Worm (Caenorhabditis elegans) whole organism, L1 larva: ENCODE data around the gene set-30.

ENCODE experiments used
- ceh-82 ChIP-seq, 3 experiments: fragments of 150-350 bp in 1 of 3; sonication (generic microtip) in 2 of 3; optimal IDR thresholded peaks; 2 replicates each; lab custom pipeline; 2014 to 2017; ENCODE audit warnings: missing biosample characterization in 3 of 3, missing genetic modification characterization in 3 of 3
- efl-1 ChIP-seq, 4 experiments: fragments of 150-350 bp; optimal IDR thresholded peaks in 3 of 4; peaks in 1 of 4; 1 replicate in 1 of 4; 2 replicates in 3 of 4; lab custom pipeline; 2014; ENCODE audit warnings: missing biosample characterization in 2 of 4, missing genetic modification characterization in 2 of 4, missing genetic modification reagents in 2 of 4
- lin-13 ChIP-seq: fragments of 150-350 bp; optimal IDR thresholded peaks from 2 replicates; lab custom pipeline; 2014; ENCODE audit warnings: missing biosample characterization, missing genetic modification reagents, missing genetic modification characterization
- nhr-12 ChIP-seq: sonication (generic microtip); optimal IDR thresholded peaks from 2 replicates; lab custom pipeline; 2017; ENCODE audit warnings: missing biosample characterization, missing genetic modification characterization
- unc-62 ChIP-seq: fragments of 150-350 bp; optimal IDR thresholded peaks from 2 replicates; lab custom pipeline; 2014; ENCODE audit warnings: missing biosample characterization, missing genetic modification reagents, missing genetic modification characterization

DNA sequence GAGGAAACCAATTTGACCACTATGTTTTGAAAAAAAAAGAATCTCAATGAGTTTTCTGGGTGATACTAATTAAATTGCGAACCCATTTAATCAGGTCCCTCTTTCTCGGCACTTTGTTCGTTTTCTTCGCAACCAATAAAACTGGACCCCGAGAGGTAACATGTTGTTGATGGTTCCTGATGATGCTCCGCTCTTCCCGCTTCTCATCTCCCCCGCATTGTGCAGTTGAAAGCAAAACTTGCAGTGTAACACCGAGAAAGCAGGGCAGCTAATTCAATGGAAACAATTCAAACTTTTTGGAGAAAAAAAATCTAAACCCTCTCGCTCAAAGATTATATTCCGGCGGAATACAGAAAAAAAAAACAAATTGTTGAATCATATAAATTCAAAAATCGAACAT is 39.6 kb upstream of the set-30 start:
- TF ChIP-seq ceh-82 (tag; optimal IDR thresholded peaks at IDR 0.05; lab: Kevin White, UChicago) (no peak), lin-13 (GFP tag; lab: Kevin White, UChicago) (no peak), nhr-12 (tag; lab: Kevin White, UChicago) (no peak), unc-62 (GFP tag; lab: Kevin White, UChicago) (no peak), efl-1 (optimal IDR thresholded peaks at IDR 0.05; lab: Kevin White, UChicago) (no peak), efl-1 (GFP tag; optimal IDR thresholded peaks at IDR 0.05 in 1 of 2; lab: Kevin White, UChicago) (peak in 1 of 2 experiments; percentile 68)
